Fruit fly (Drosophila melanogaster) whole organism, embryonic: ENCODE results near the gene slf.

Source experiments
- Antp ChIP-seq: fragments of 200-800 bp; sonication (Bioruptor generic); optimal IDR thresholded peaks from 3 replicates; lab custom pipeline; 2016; ENCODE audit warnings: missing biosample characterization, missing genetic modification characterization
- Atf6 ChIP-seq: fragments of 200-800 bp; sonication (Bioruptor generic); IDR thresholded peaks from 2 replicates; pipeline ENCODE4 v1.3.6; 2022; ENCODE audit warnings: missing biosample characterization, missing genetic modification characterization
- Awh ChIP-seq: fragments of 200-800 bp; sonication (Bioruptor generic); IDR thresholded peaks from 2 replicates; pipeline ENCODE4, ENCODE4 v1.3.6; 2022; ENCODE audit warnings: missing biosample characterization, missing genetic modification characterization
- B-H1 ChIP-seq: fragments of 200-800 bp; sonication (Bioruptor generic); IDR thresholded peaks from 3 replicates; pipeline ENCODE4 v1.3.6; 2022; ENCODE audit warnings: missing biosample characterization, missing genetic modification characterization
- BEAF-32 ChIP-seq: fragments of 200-800 bp; sonication (Bioruptor generic); optimal IDR thresholded peaks from 3 replicates; lab custom pipeline; 2017; ENCODE audit warnings: missing biosample characterization, missing genetic modification characterization, mild to moderate bottlenecking, moderate library complexity, missing genetic modification reagents
- CG10274 ChIP-seq: fragments of 200-800 bp; sonication (Bioruptor generic); optimal IDR thresholded peaks from 3 replicates; lab custom pipeline; 2017; ENCODE audit warnings: missing biosample characterization, mild to moderate bottlenecking, missing genetic modification characterization
- CG11085 ChIP-seq: fragments of 200-800 bp; sonication (Bioruptor generic); IDR thresholded peaks from 2 replicates; pipeline ENCODE4 v1.3.6; 2022; ENCODE audit warnings: missing biosample characterization, missing genetic modification characterization
- CG12219 ChIP-seq: fragments of 200-800 bp; sonication (Bioruptor generic); optimal IDR thresholded peaks from 3 replicates; lab custom pipeline; 2018; ENCODE audit warnings: missing biosample characterization, mild to moderate bottlenecking, missing genetic modification characterization
- CG12236 ChIP-seq: fragments of 200-800 bp; sonication (Bioruptor generic); optimal IDR thresholded peaks from 2 replicates; lab custom pipeline; 2016; ENCODE audit warnings: missing biosample characterization, missing genetic modification characterization
- CG12769 ChIP-seq: fragments of 200-800 bp; sonication (Bioruptor generic); optimal IDR thresholded peaks from 2 replicates; lab custom pipeline; 2019; ENCODE audit warnings: missing biosample characterization, mild to moderate bottlenecking, missing genetic modification characterization, moderate library complexity
- CG1647 ChIP-seq: fragments of 200-800 bp; sonication (Bioruptor generic); optimal IDR thresholded peaks from 3 replicates; lab custom pipeline; 2016; ENCODE audit warnings: missing biosample characterization, missing genetic modification characterization
- CG16863 ChIP-seq: fragments of 200-800 bp; sonication (Bioruptor generic); optimal IDR thresholded peaks from 3 replicates; lab custom pipeline; 2016; ENCODE audit warnings: missing biosample characterization, missing genetic modification characterization
- CG31388 ChIP-seq: fragments of 200-800 bp; sonication (Bioruptor generic); optimal IDR thresholded peaks from 2 replicates; lab custom pipeline; 2016; ENCODE audit warnings: missing biosample characterization, missing genetic modification characterization
- CG3163 ChIP-seq: fragments of 200-800 bp; sonication (Bioruptor generic); optimal IDR thresholded peaks from 3 replicates; lab custom pipeline; 2016; ENCODE audit warnings: missing biosample characterization, missing genetic modification characterization
- CG32767 ChIP-seq: fragments of 200-800 bp; sonication (Bioruptor generic); IDR thresholded peaks from 2 replicates; pipeline ENCODE4 v1.3.6; 2022; ENCODE audit warnings: missing biosample characterization, missing genetic modification characterization
- CG34224 ChIP-seq: fragments of 200-800 bp; sonication (Bioruptor generic); IDR thresholded peaks from 3 replicates; pipeline ENCODE4 v1.3.6; 2022; ENCODE audit warnings: missing biosample characterization, missing genetic modification characterization; ENCODE audit not compliant: partially characterized antibody
- CG4282 ChIP-seq: fragments of 200-800 bp; sonication (Bioruptor generic); optimal IDR thresholded peaks from 2 replicates; lab custom pipeline; 2016; ENCODE audit warnings: missing biosample characterization, missing genetic modification characterization
- CG4328 ChIP-seq: fragments of 200-800 bp; sonication (Bioruptor generic); optimal IDR thresholded peaks from 3 replicates; lab custom pipeline; 2017; ENCODE audit warnings: missing biosample characterization, missing genetic modification reagents, missing genetic modification characterization
- CG4854 ChIP-seq: fragments of 200-800 bp; sonication (Bioruptor generic); optimal IDR thresholded peaks from 2 replicates; lab custom pipeline; 2016; ENCODE audit warnings: missing biosample characterization, missing genetic modification characterization, inconsistent platforms
- CG5180 ChIP-seq: fragments of 200-800 bp; sonication (Bioruptor generic); optimal IDR thresholded peaks from 3 replicates; lab custom pipeline; 2017; ENCODE audit warnings: missing biosample characterization, missing genetic modification characterization, mild to moderate bottlenecking, moderate library complexity, missing genetic modification reagents
- CG6272 ChIP-seq: fragments of 200-800 bp; sonication (Bioruptor generic); IDR thresholded peaks from 2 replicates; pipeline ENCODE4 v1.3.6; 2022; ENCODE audit warnings: missing biosample characterization, missing genetic modification characterization
- CG6813 ChIP-seq: fragments of 200-800 bp; sonication (Bioruptor generic); optimal IDR thresholded peaks from 2 replicates; lab custom pipeline; 2017; ENCODE audit warnings: missing biosample characterization, missing genetic modification characterization, mild to moderate bottlenecking, moderate library complexity, missing genetic modification reagents
- CG6854 ChIP-seq: fragments of 200-800 bp; sonication (Bioruptor generic); optimal IDR thresholded peaks from 3 replicates; lab custom pipeline; 2017; ENCODE audit warnings: missing biosample characterization, mild to moderate bottlenecking, missing genetic modification characterization
- CG7745 ChIP-seq: fragments of 200-800 bp; sonication (Bioruptor generic); optimal IDR thresholded peaks from 2 replicates; lab custom pipeline; 2018; ENCODE audit warnings: missing biosample characterization, mild to moderate bottlenecking, missing genetic modification characterization, moderate library complexity
- CG9609 ChIP-seq: fragments of 200-800 bp; sonication (Bioruptor generic); optimal IDR thresholded peaks from 3 replicates; lab custom pipeline; 2016; ENCODE audit warnings: missing biosample characterization, missing genetic modification characterization
- Fer1 ChIP-seq: fragments of 200-800 bp; sonication (Bioruptor generic); optimal IDR thresholded peaks from 2 replicates; lab custom pipeline; 2017; ENCODE audit warnings: missing biosample characterization, mild to moderate bottlenecking, missing genetic modification characterization
- Fer3 ChIP-seq: fragments of 200-800 bp; sonication (Bioruptor generic); optimal IDR thresholded peaks from 2 replicates; lab custom pipeline; 2018; ENCODE audit warnings: missing biosample characterization, mild to moderate bottlenecking, missing genetic modification characterization, moderate library complexity
- Hsf ChIP-seq: fragments of 200-800 bp; sonication (Bioruptor generic); optimal IDR thresholded peaks from 3 replicates; lab custom pipeline; 2016; ENCODE audit warnings: missing biosample characterization, missing genetic modification characterization
- Lim3 ChIP-seq: fragments of 200-800 bp; sonication (Bioruptor generic); IDR thresholded peaks from 2 replicates; pipeline ENCODE4 v1.3.6; 2022; ENCODE audit warnings: missing biosample characterization, missing genetic modification characterization
- MBD-R2 ChIP-seq: fragments of 200-800 bp; sonication (Bioruptor generic); IDR thresholded peaks from 2 replicates; pipeline ENCODE4 v1.3.6; 2022; ENCODE audit warnings: missing biosample characterization, missing genetic modification characterization
- Oaz ChIP-seq: fragments of 200-800 bp; sonication (Bioruptor generic); IDR thresholded peaks from 2 replicates; pipeline ENCODE4 v1.3.6; 2022; ENCODE audit warnings: missing biosample characterization, missing genetic modification characterization
- Ptx1 ChIP-seq: fragments of 200-800 bp; sonication (Bioruptor generic); IDR thresholded peaks from 2 replicates; pipeline ENCODE4 v1.3.6; 2022; ENCODE audit warnings: missing biosample characterization, missing genetic modification characterization
- Sry-β ChIP-seq: fragments of 200-800 bp; sonication (Bioruptor generic); optimal IDR thresholded peaks from 2 replicates; lab custom pipeline; 2018; ENCODE audit warnings: missing biosample characterization, mild to moderate bottlenecking, missing genetic modification characterization, moderate library complexity
- Taf1 ChIP-seq: fragments of 200-800 bp; sonication (Bioruptor generic); IDR thresholded peaks from 2 replicates; pipeline ENCODE4 v1.3.6; 2022; ENCODE audit warnings: missing biosample characterization, missing genetic modification characterization
- ato ChIP-seq: fragments of 200-800 bp; sonication (Bioruptor generic); IDR thresholded peaks from 2 replicates; pipeline ENCODE4 v1.3.6; 2022; ENCODE audit warnings: missing biosample characterization, missing genetic modification characterization; ENCODE audit not compliant: partially characterized antibody
- crc ChIP-seq: fragments of 200-800 bp; sonication (Bioruptor generic); optimal IDR thresholded peaks from 2 replicates; lab custom pipeline; 2016; ENCODE audit warnings: missing biosample characterization, missing genetic modification characterization
- crol ChIP-seq: fragments of 200-800 bp; sonication (Bioruptor generic); IDR thresholded peaks from 2 replicates; pipeline ENCODE4 v1.3.6; 2022; ENCODE audit warnings: missing biosample characterization, missing genetic modification characterization
- crp ChIP-seq, 2 experiments: fragments of 200-800 bp; sonication (Bioruptor generic); optimal IDR thresholded peaks; 2 replicates in 1 of 2; 3 replicates in 1 of 2; lab custom pipeline; 2017; ENCODE audit warnings: missing biosample characterization in 2 of 2, missing genetic modification characterization in 2 of 2, mild to moderate bottlenecking in 1 of 2, moderate library complexity in 1 of 2
- danr ChIP-seq: fragments of 200-800 bp; sonication (Bioruptor generic); IDR thresholded peaks from 2 replicates; pipeline ENCODE4 v1.3.6; 2022; ENCODE audit warnings: missing biosample characterization, missing genetic modification characterization
- dm ChIP-seq: fragments of 200-800 bp; sonication (Bioruptor generic); optimal IDR thresholded peaks from 3 replicates; lab custom pipeline; 2016; ENCODE audit warnings: missing biosample characterization, missing genetic modification characterization
- esg ChIP-seq: fragments of 200-800 bp; sonication (Bioruptor generic); conservative IDR thresholded peaks from 2 replicates; pipeline ENCODE4 v1.3.6; 2022; ENCODE audit warnings: missing biosample characterization, missing genetic modification characterization
- gcm2 ChIP-seq: fragments of 200-800 bp; sonication (Bioruptor generic); optimal IDR thresholded peaks from 2 replicates; lab custom pipeline; 2016; ENCODE audit warnings: missing biosample characterization, missing genetic modification characterization
- gt ChIP-seq: fragments of 200-800 bp; sonication (Bioruptor generic); IDR thresholded peaks from 2 replicates; pipeline ENCODE4 v1.3.6; 2022; ENCODE audit warnings: missing biosample characterization, missing genetic modification characterization
- hth ChIP-seq: fragments of >200 bp; optimal IDR thresholded peaks from 2 replicates; lab custom pipeline; 2017; ENCODE audit warnings: inconsistent platforms
- org-1 ChIP-seq: fragments of 200-800 bp; sonication (Bioruptor generic); optimal IDR thresholded peaks from 2 replicates; lab custom pipeline; 2017; ENCODE audit warnings: missing biosample characterization, missing genetic modification characterization
- salm ChIP-seq: fragments of 200-800 bp; sonication (Bioruptor generic); optimal IDR thresholded peaks from 2 replicates; lab custom pipeline; 2018; ENCODE audit warnings: missing biosample characterization, mild to moderate bottlenecking, missing genetic modification characterization
- schlank ChIP-seq: fragments of 200-800 bp; sonication (Bioruptor generic); optimal IDR thresholded peaks from 2 replicates; lab custom pipeline; 2018; ENCODE audit warnings: missing biosample characterization, mild to moderate bottlenecking, missing genetic modification characterization
- scrt ChIP-seq: fragments of 200-800 bp; sonication (Bioruptor generic); optimal IDR thresholded peaks from 2 replicates; lab custom pipeline; 2018; ENCODE audit warnings: missing biosample characterization, mild to moderate bottlenecking, missing genetic modification characterization, moderate library complexity
- sr ChIP-seq: fragments of 200-800 bp; sonication (Bioruptor generic); IDR thresholded peaks from 3 replicates; pipeline ENCODE4 v1.3.6; 2022; ENCODE audit warnings: missing biosample characterization, missing genetic modification characterization
- trem ChIP-seq: fragments of 200-800 bp; optimal IDR thresholded peaks from 3 replicates; lab custom pipeline; 2019; ENCODE audit warnings: missing biosample characterization, mild to moderate bottlenecking, missing genetic modification characterization, moderate library complexity
- tx ChIP-seq: fragments of 200-800 bp; sonication (Bioruptor generic); optimal IDR thresholded peaks from 2 replicates; lab custom pipeline; 2016; ENCODE audit warnings: missing biosample characterization, missing genetic modification characterization
- yki ChIP-seq: fragments of >200 bp; optimal IDR thresholded peaks from 3 replicates; lab custom pipeline; 2018

slf gene

DNA sequence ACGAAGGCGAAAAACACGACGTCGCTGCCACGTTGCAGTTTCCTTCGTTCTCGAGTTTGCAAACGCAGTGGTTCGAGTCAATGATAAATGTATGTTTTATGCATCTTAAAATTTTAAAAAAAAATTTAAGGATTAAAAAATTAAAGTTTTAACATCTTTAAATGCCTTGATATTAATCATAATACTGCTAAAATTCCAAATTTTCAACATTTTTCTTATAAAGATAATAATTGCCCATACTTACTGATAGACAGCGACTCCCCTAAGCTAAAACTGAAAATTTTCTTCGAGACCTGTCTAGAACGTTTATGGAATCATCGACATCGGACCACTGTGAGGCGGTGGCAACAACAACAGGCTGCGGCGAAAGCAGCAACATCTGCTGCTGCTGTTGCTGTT lies 19.6 kb upstream of the slf start (continued):
- TF ChIP-seq esg (peak; percentile 78), Antp (peak; percentile 44), trem (tag; lab: Kevin White, UChicago) (no peak), scrt (peak; percentile 67), crp (GFP tag; optimal IDR thresholded peaks at IDR 0.05; lab: Kevin White, UChicago) (peak in 1 of 2 experiments; percentile 14), Fer1 (GFP tag; lab: Kevin White, UChicago) (peak; percentile 93), CG12219 (no peak), danr (GFP tag; lab: Robert Waterston, UW) (0 out of 2 replicates have a peak, but pooled peaks have one; percentile 28), tx (GFP tag; lab: Kevin White, UChicago) (peak; percentile 14), gt (GFP tag; lab: Robert Waterston, UW) (no peak), Awh (GFP tag; lab: Robert Waterston, UW) (no peak), CG4282 (GFP tag; lab: Kevin White, UChicago) (peak; percentile 53), salm (tag; lab: Kevin White, UChicago) (no peak), Fer3 (tag; lab: Kevin White, UChicago) (peak; percentile 78), dm (GFP tag; lab: Kevin White, UChicago) (no peak), BEAF-32 (GFP tag; lab: Kevin White, UChicago) (no peak), crc (GFP tag; lab: Kevin White, UChicago) (no peak), CG32767 (GFP tag; lab: Robert Waterston, UW) (no peak; the same call in 1 of the 2 replicates), CG7745 (tag; lab: Kevin White, UChicago) (no peak), CG6854 (peak; percentile 73), Sry-β (GFP tag; lab: Kevin White, UChicago) (no peak), Ptx1 (GFP tag; lab: Robert Waterston, UW) (peak; percentile 70), Lim3 (GFP tag; lab: Robert Waterston, UW) (peak; percentile 31; the same call in 1 of the 2 replicates), ato (GFP tag; lab: Robert Waterston, UW) (no peak), CG12769 (tag; lab: Kevin White, UChicago) (no peak), CG5180 (GFP tag; lab: Kevin White, UChicago) (peak; percentile 44), CG11085 (GFP tag; lab: Robert Waterston, UW) (peak; percentile 80), Taf1 (GFP tag; lab: Robert Waterston, UW) (peak; percentile 44), CG3163 (GFP tag; lab: Kevin White, UChicago) (no peak), CG34224 (no peak), Hsf (GFP tag; lab: Kevin White, UChicago) (peak; percentile 44), schlank (tag; lab: Kevin White, UChicago) (peak; percentile 27), CG16863 (GFP tag; lab: Kevin White, UChicago) (no peak), CG31388 (GFP tag; lab: Kevin White, UChicago) (peak; percentile 29), MBD-R2 (GFP tag; lab: Robert Waterston, UW) (peak; percentile 31; the same call in 1 of the 2 replicates), gcm2 (GFP tag; lab: Kevin White, UChicago) (peak; percentile 13), Atf6 (GFP tag; lab: Robert Waterston, UW) (peak; percentile 83), CG12236 (GFP tag; lab: Kevin White, UChicago) (no peak), org-1 (GFP tag; lab: Kevin White, UChicago) (peak; percentile 61), Oaz (GFP tag; lab: Robert Waterston, UW) (no peak; the same call in 1 of the 2 replicates), CG1647 (GFP tag; lab: Kevin White, UChicago) (peak; percentile 44), hth (lab: Kevin White, UChicago) (no peak), yki (lab: Kevin White, UChicago) (no peak), CG9609 (GFP tag; lab: Kevin White, UChicago) (no peak), CG6272 (no peak), B-H1 (peak; percentile 31; the same call in 2 of the 3 replicates), CG4328 (GFP tag; lab: Kevin White, UChicago) (no peak), sr (GFP tag; lab: Robert Waterston, UW) (no peak), CG10274 (GFP tag; lab: Kevin White, UChicago) (peak; percentile 5), CG4854 (GFP tag; lab: Kevin White, UChicago) (peak; percentile 41), crol (no peak), CG6813 (peak; percentile 50)
